Worm (Caenorhabditis elegans) whole organism, late embryonic: ENCODE results near the gene ccar-1.

Experiments
- C38D4.7 ChIP-seq: fragments of 200-800 bp; sonication (Bioruptor generic); optimal IDR thresholded peaks from 2 replicates; lab custom pipeline; 2018; ENCODE audit warnings: mild to moderate bottlenecking, missing genetic modification characterization, moderate library complexity, missing compliant biosample characterization
- F13H6.1 ChIP-seq: sonication (generic microtip); optimal IDR thresholded peaks from 2 replicates; lab custom pipeline; 2016; ENCODE audit warnings: missing genetic modification characterization, missing compliant biosample characterization
- K02D7.2 ChIP-seq: sonication (generic microtip); optimal IDR thresholded peaks from 2 replicates; lab custom pipeline; 2017; ENCODE audit warnings: mild to moderate bottlenecking, missing genetic modification characterization, missing compliant biosample characterization
- Y22D7AL.16 ChIP-seq: sonication (generic microtip); optimal IDR thresholded peaks from 2 replicates; lab custom pipeline; 2016; ENCODE audit warnings: missing genetic modification characterization, missing compliant biosample characterization
- ama-1 ChIP-seq: fragments of 150-350 bp; optimal IDR thresholded peaks from 2 replicates; lab custom pipeline; 2014
- ceh-14 ChIP-seq: sonication (generic microtip); optimal IDR thresholded peaks from 2 replicates; lab custom pipeline; 2016; ENCODE audit warnings: missing genotype, missing genetic modification characterization, missing compliant biosample characterization
- ceh-22 ChIP-seq: sonication (generic microtip); optimal IDR thresholded peaks from 2 replicates; lab custom pipeline; 2017; ENCODE audit warnings: missing biosample characterization, missing genetic modification characterization
- ceh-24 ChIP-seq: sonication (generic microtip); optimal IDR thresholded peaks from 2 replicates; lab custom pipeline; 2016; ENCODE audit warnings: mild to moderate bottlenecking, missing genetic modification characterization, missing compliant biosample characterization
- ceh-30 ChIP-seq: fragments of 150-350 bp; optimal IDR thresholded peaks from 2 replicates; lab custom pipeline; 2014; ENCODE audit warnings: missing biosample characterization, missing genetic modification characterization
- ceh-31 ChIP-seq: sonication (generic microtip); optimal IDR thresholded peaks from 2 replicates; lab custom pipeline; 2016; ENCODE audit warnings: missing genetic modification characterization, missing compliant biosample characterization
- ceh-45 ChIP-seq: fragments of 200-800 bp; sonication (Bioruptor generic); IDR thresholded peaks from 2 replicates; pipeline ENCODE4 v1.3.6; 2022; ENCODE audit warnings: missing genetic modification reagents, missing genetic modification characterization, missing compliant biosample characterization
- ceh-48 ChIP-seq: sonication (generic microtip); optimal IDR thresholded peaks from 2 replicates; lab custom pipeline; 2016; ENCODE audit warnings: missing genetic modification characterization, inconsistent platforms, missing compliant biosample characterization
- ceh-9 ChIP-seq: sonication (generic microtip); optimal IDR thresholded peaks from 2 replicates; lab custom pipeline; 2016; ENCODE audit warnings: mild to moderate bottlenecking, missing genetic modification characterization, inconsistent platforms, missing compliant biosample characterization
- che-1 ChIP-seq: sonication (generic microtip); optimal IDR thresholded peaks from 2 replicates; lab custom pipeline; 2016; ENCODE audit warnings: mild to moderate bottlenecking, missing genetic modification characterization, missing compliant biosample characterization
- dmd-4 ChIP-seq: sonication (generic microtip); optimal IDR thresholded peaks from 2 replicates; lab custom pipeline; 2016; ENCODE audit warnings: borderline replicate concordance, missing genetic modification characterization, missing compliant biosample characterization
- dve-1 ChIP-seq: sonication (generic microtip); optimal IDR thresholded peaks from 2 replicates; lab custom pipeline; 2017; ENCODE audit warnings: antibody characterized with exemption, mild to moderate bottlenecking, missing genetic modification characterization, missing compliant biosample characterization
- elt-2 ChIP-seq: sonication (generic microtip); optimal IDR thresholded peaks from 2 replicates; lab custom pipeline; 2016; ENCODE audit warnings: missing genetic modification reagents, missing genetic modification characterization, missing compliant biosample characterization
- elt-4 ChIP-seq: sonication (generic microtip); optimal IDR thresholded peaks from 2 replicates; lab custom pipeline; 2016; ENCODE audit warnings: missing genetic modification characterization, missing compliant biosample characterization
- ets-4 ChIP-seq: sonication (generic microtip); optimal IDR thresholded peaks from 2 replicates; lab custom pipeline; 2016; ENCODE audit warnings: missing genetic modification characterization, missing compliant biosample characterization
- eyg-1 ChIP-seq: sonication (generic microtip); optimal IDR thresholded peaks from 2 replicates; lab custom pipeline; 2016; ENCODE audit warnings: missing genotype, missing genetic modification characterization, missing compliant biosample characterization
- fax-1 ChIP-seq: sonication (generic microtip); optimal IDR thresholded peaks from 2 replicates; lab custom pipeline; 2016; ENCODE audit warnings: missing genotype, missing genetic modification characterization, missing compliant biosample characterization
- fkh-10 ChIP-seq: fragments of 150-350 bp; optimal IDR thresholded peaks from 2 replicates; lab custom pipeline; 2014; ENCODE audit warnings: missing biosample characterization, missing genetic modification reagents, missing genetic modification characterization
- hlh-13 ChIP-seq: fragments of 200-800 bp; sonication (Bioruptor generic); optimal IDR thresholded peaks from 2 replicates; lab custom pipeline; 2018; ENCODE audit warnings: mild to moderate bottlenecking, missing genetic modification characterization, missing compliant biosample characterization
- hlh-15 ChIP-seq: sonication (generic microtip); optimal IDR thresholded peaks from 2 replicates; lab custom pipeline; 2016; ENCODE audit warnings: missing genetic modification characterization, missing compliant biosample characterization
- hlh-30 ChIP-seq: sonication (generic microtip); optimal IDR thresholded peaks from 2 replicates; lab custom pipeline; 2017; ENCODE audit warnings: antibody characterized with exemption, missing genetic modification characterization, missing compliant biosample characterization; ENCODE audit not compliant: insufficient read depth
- hlh-6 ChIP-seq: sonication (generic microtip); optimal IDR thresholded peaks from 2 replicates; lab custom pipeline; 2016; ENCODE audit warnings: missing genotype, missing genetic modification characterization, missing compliant biosample characterization
- hlh-8 ChIP-seq: sonication (generic microtip); optimal IDR thresholded peaks from 2 replicates; lab custom pipeline; 2016; ENCODE audit warnings: missing genotype, missing genetic modification characterization, missing compliant biosample characterization
- lim-6 ChIP-seq: sonication (generic microtip); optimal IDR thresholded peaks from 2 replicates; lab custom pipeline; 2016; ENCODE audit warnings: missing genetic modification characterization, missing compliant biosample characterization
- lin-11 ChIP-seq: fragments of 200-800 bp; sonication (Bioruptor generic); optimal IDR thresholded peaks from 2 replicates; lab custom pipeline; 2018; ENCODE audit warnings: mild to moderate bottlenecking, missing genetic modification characterization, missing compliant biosample characterization
- madf-2 ChIP-seq: sonication (generic microtip); optimal IDR thresholded peaks from 2 replicates; lab custom pipeline; 2017; ENCODE audit warnings: missing genetic modification characterization, missing compliant biosample characterization
- mec-3 ChIP-seq: sonication (generic microtip); optimal IDR thresholded peaks from 2 replicates; lab custom pipeline; 2016; ENCODE audit warnings: borderline replicate concordance, missing genetic modification characterization, missing compliant biosample characterization
- nfya-1 ChIP-seq: sonication (generic microtip); optimal IDR thresholded peaks from 2 replicates; lab custom pipeline; 2017; ENCODE audit warnings: missing genetic modification characterization, mild to moderate bottlenecking, missing compliant biosample characterization, antibody characterized with exemption, moderate library complexity
- npax-4 ChIP-seq: sonication (generic microtip); optimal IDR thresholded peaks from 2 replicates; lab custom pipeline; 2016; ENCODE audit warnings: missing genetic modification characterization, missing compliant biosample characterization
- odd-2 ChIP-seq: sonication (generic microtip); optimal IDR thresholded peaks from 2 replicates; lab custom pipeline; 2017; ENCODE audit warnings: antibody characterized with exemption, mild to moderate bottlenecking, missing genetic modification characterization, missing compliant biosample characterization
- pag-3 ChIP-seq: sonication (generic microtip); optimal IDR thresholded peaks from 2 replicates; lab custom pipeline; 2016; ENCODE audit warnings: missing compliant biosample characterization, missing genetic modification characterization, borderline replicate concordance
- pat-9 ChIP-seq: fragments of 200-800 bp; sonication (Bioruptor generic); optimal IDR thresholded peaks from 2 replicates; lab custom pipeline; 2018; ENCODE audit warnings: mild to moderate bottlenecking, missing genetic modification characterization, moderate library complexity, missing compliant biosample characterization
- pax-1 ChIP-seq: fragments of 150-350 bp; optimal IDR thresholded peaks from 2 replicates; lab custom pipeline; 2014; ENCODE audit warnings: missing biosample characterization, missing genetic modification characterization
- pha-2 ChIP-seq: sonication (generic microtip); optimal IDR thresholded peaks from 2 replicates; lab custom pipeline; 2017; ENCODE audit warnings: mild to moderate bottlenecking, missing genetic modification characterization, missing compliant biosample characterization
- pha-4 ChIP-seq: fragments of 150-350 bp; optimal IDR thresholded peaks from 2 replicates; lab custom pipeline; 2018; ENCODE audit warnings: missing biosample characterization, missing genetic modification reagents, missing genetic modification characterization
- pqm-1 ChIP-seq: sonication (generic microtip); optimal IDR thresholded peaks from 2 replicates; lab custom pipeline; 2016; ENCODE audit warnings: missing genetic modification characterization, missing compliant biosample characterization
- pros-1 ChIP-seq: fragments of 150-350 bp; optimal IDR thresholded peaks from 2 replicates; lab custom pipeline; 2014; ENCODE audit warnings: missing biosample characterization, missing genetic modification reagents, missing genetic modification characterization
- ref-2 ChIP-seq: sonication (generic microtip); optimal IDR thresholded peaks from 2 replicates; lab custom pipeline; 2016; ENCODE audit warnings: missing genetic modification characterization, missing compliant biosample characterization
- rnt-1 ChIP-seq: sonication (generic microtip); optimal IDR thresholded peaks from 2 replicates; lab custom pipeline; 2016; ENCODE audit warnings: missing genetic modification characterization, missing compliant biosample characterization
- sdc-2 ChIP-seq: sonication (generic microtip); optimal IDR thresholded peaks from 2 replicates; lab custom pipeline; 2016; ENCODE audit warnings: missing genotype, missing genetic modification characterization, missing compliant biosample characterization
- sox-4 ChIP-seq: sonication (generic microtip); optimal IDR thresholded peaks from 2 replicates; lab custom pipeline; 2017; ENCODE audit warnings: mild to moderate bottlenecking, missing genetic modification characterization, inconsistent platforms, missing compliant biosample characterization
- tbx-2 ChIP-seq: sonication (generic microtip); optimal IDR thresholded peaks from 2 replicates; lab custom pipeline; 2016; ENCODE audit warnings: missing genetic modification characterization, missing compliant biosample characterization
- tbx-7 ChIP-seq: sonication (generic microtip); optimal IDR thresholded peaks from 2 replicates; lab custom pipeline; 2016; ENCODE audit warnings: missing genotype, missing genetic modification characterization, missing compliant biosample characterization
- unc-3 ChIP-seq, 2 experiments: fragments of 200-800 bp in 1 of 2; sonication (Bioruptor generic) in 1 of 2; sonication (generic microtip) in 1 of 2; conservative IDR thresholded peaks in 1 of 2; optimal IDR thresholded peaks in 1 of 2; 2 replicates each; pipeline versions ENCODE4 v1.3.6 to Lab custom; 2016 to 2022; ENCODE audit warnings: missing compliant biosample characterization in 2 of 2, missing genetic modification characterization in 2 of 2, missing genetic modification reagents in 1 of 2
- ztf-16 ChIP-seq: sonication (generic microtip); optimal IDR thresholded peaks from 2 replicates; lab custom pipeline; 2017; ENCODE audit warnings: missing genetic modification characterization, missing compliant biosample characterization

ccar-1 gene

ce11 chrIV:14071466-14071865 is at the start of gene ccar-1:
Gene ccar-1 (plus strand): TSS chrIV:14071548.
- TF ChIP-seq ceh-30, result no peak
- TF ChIP-seq sox-4 (tag; lab: Kevin White, UChicago), result no peak
- no peak for TF ChIP-seq mec-3 (tag; lab: Kevin White, UChicago)
- no peak for TF ChIP-seq npax-4

- TF ChIP-seq pqm-1 (no peak), ceh-48 (tag; lab: Kevin White, UChicago) (no peak), F13H6.1 (tag; lab: Kevin White, UChicago) (no peak), ceh-24 (tag; lab: Kevin White, UChicago) (no peak), ref-2 (tag; lab: Kevin White, UChicago) (peak; percentile 54), pha-4 (no peak), C38D4.7 (no peak), rnt-1 (tag; lab: Kevin White, UChicago) (peak; percentile 97), ceh-9 (tag; lab: Kevin White, UChicago) (no peak), hlh-15 (tag; lab: Kevin White, UChicago) (no peak), dmd-4 (tag; lab: Kevin White, UChicago) (no peak), tbx-2 (tag; lab: Kevin White, UChicago) (peak; percentile 66), elt-2 (tag; lab: Kevin White, UChicago) (peak; percentile 22), nfya-1 (tag; lab: Kevin White, UChicago) (peak; percentile 84), ceh-22 (peak; percentile 38), hlh-13 (GFP tag; lab: Kevin White, UChicago) (no peak), hlh-6 (tag; lab: Kevin White, UChicago) (no peak), ceh-45 (GFP tag; lab: Robert Waterston, UW) (no peak), eyg-1 (tag; lab: Kevin White, UChicago) (peak; percentile 35), lin-11 (no peak), madf-2 (tag; lab: Kevin White, UChicago) (no peak), sdc-2 (tag; lab: Kevin White, UChicago) (no peak), unc-3 (GFP tag; conservative IDR thresholded peaks at IDR 0.05; lab: Robert Waterston, UW) (peak; percentile 74), unc-3 (tag; optimal IDR thresholded peaks at IDR 0.05; lab: Kevin White, UChicago) (peak; percentile 59), ama-1 (lab: Kevin White, UChicago) (peak; percentile 84), pha-2 (no peak), tbx-7 (tag; lab: Kevin White, UChicago) (no peak), ztf-16 (tag; lab: Kevin White, UChicago) (no peak), che-1 (no peak), pat-9 (tag; lab: Kevin White, UChicago) (no peak), elt-4 (tag; lab: Kevin White, UChicago) (no peak), dve-1 (tag; lab: Kevin White, UChicago) (no peak), ceh-31 (tag; lab: Kevin White, UChicago) (peak; percentile 79), odd-2 (no peak), npax-4 (no peak), hlh-30 (peak; percentile 91), K02D7.2 (tag; lab: Kevin White, UChicago) (no peak), lim-6 (tag; lab: Kevin White, UChicago) (peak; percentile 75), Y22D7AL.16 (no peak), pax-1 (tag; lab: Kevin White, UChicago) (peak; percentile 84), ets-4 (tag; lab: Kevin White, UChicago) (no peak), pag-3 (tag; lab: Kevin White, UChicago) (peak; percentile 40), fkh-10 (no peak), fax-1 (tag; lab: Kevin White, UChicago) (no peak), ceh-14 (peak; percentile 71), mec-3 (tag; lab: Kevin White, UChicago) (no peak), hlh-8 (tag; lab: Kevin White, UChicago) (peak; percentile 44), pros-1 (tag; lab: Kevin White, UChicago) (peak; percentile 86)
Measured at ce11 chrIV:14032620-14033501, 38.5 kb upstream of the ccar-1 start.
